Worm (Caenorhabditis elegans): ENCODE data around the gene mdt-10.

- TF ChIP-seq ceh-30 (tag; optimal IDR thresholded peaks at IDR 0.05), result no peak
- TF ChIP-seq ama-1 (optimal IDR thresholded peaks at IDR 0.05), result no peak
- no peak for TF ChIP-seq ceh-2 (tag; optimal IDR thresholded peaks at IDR 0.05)
- TF ChIP-seq pros-1 (tag; optimal IDR thresholded peaks at IDR 0.05), result no peak
Measured at ce11 chrII:7900762-7901161, 45.9 kb upstream of the mdt-10 start.

Measured in whole organism, late embryonic.